Worm (Caenorhabditis elegans): ENCODE data around the gene ttr-38.

Gene ttr-38

ce11 chrX:9324962-9325361 is 10.7 kb upstream of the ttr-38 start:
- no peak for TF ChIP-seq Y67H2A.10 (GFP tag; conservative IDR thresholded peaks at IDR 0.05)
- TF ChIP-seq ceh-58 (GFP tag; IDR thresholded peaks at IDR 0.05): no peak
- TF ChIP-seq lag-1 (GFP tag; IDR thresholded peaks at IDR 0.05): no peak
- no peak for TF ChIP-seq pha-4 (tag; optimal IDR thresholded peaks at IDR 0.05)
- no peak for TF ChIP-seq repo-1 (tag; optimal IDR thresholded peaks at IDR 0.05)
- TF ChIP-seq egl-44 (GFP tag; IDR thresholded peaks at IDR 0.05): no peak
- TF ChIP-seq madf-10 (tag; optimal IDR thresholded peaks at IDR 0.05): no peak
- no peak for TF ChIP-seq rcor-1 (GFP tag; IDR thresholded peaks at IDR 0.05)
- no peak for TF ChIP-seq F33H1.4 (GFP tag; IDR thresholded peaks at IDR 0.05)
- TF ChIP-seq lin-35 (GFP tag; optimal IDR thresholded peaks at IDR 0.05): no peak

- TF ChIP-seq F52B5.7 (tag; optimal IDR thresholded peaks at IDR 0.05) (no peak), ztf-22 (GFP tag; optimal IDR thresholded peaks at IDR 0.05) (no peak), snpc-1.3 (tag; optimal IDR thresholded peaks at IDR 0.05; ENCODE audit: insufficient read depth) (no peak), K11D2.4 (GFP tag; IDR thresholded peaks at IDR 0.05) (no peak), him-1 (tag; optimal IDR thresholded peaks at IDR 0.05) (no peak), fkh-3 (tag; optimal IDR thresholded peaks at IDR 0.05) (no peak), bed-2 (GFP tag; IDR thresholded peaks at IDR 0.05) (no peak), B0035.1 (tag; optimal IDR thresholded peaks at IDR 0.05) (no peak), C17E4.6 (GFP tag; IDR thresholded peaks at IDR 0.05) (no peak), hsf-1 (GFP tag; IDR thresholded peaks at IDR 0.05) (no peak), ztf-3 (GFP tag; optimal IDR thresholded peaks at IDR 0.05) (no peak), C06A6.2 (GFP tag; conservative IDR thresholded peaks at IDR 0.05) (no peak), aptf-3 (GFP tag; IDR thresholded peaks at IDR 0.05) (no peak), Y95B8A.8 (GFP tag; IDR thresholded peaks at IDR 0.05) (no peak), ceh-79 (tag; optimal IDR thresholded peaks at IDR 0.05) (no peak), efl-1 (GFP tag; optimal IDR thresholded peaks at IDR 0.05) (no peak), nhr-179 (tag; optimal IDR thresholded peaks at IDR 0.05) (no peak)
Measured at ce11 chrX:9319080-9319479, 4.8 kb upstream of the ttr-38 start, which contains the start of gene npr-7. Gene npr-7 (minus strand): TSS chrX:9319180.

- TF ChIP-seq Y79H2A.3 (GFP tag; conservative IDR thresholded peaks at IDR 0.05) (no peak), cebp-2 (GFP tag; IDR thresholded peaks at IDR 0.05) (no peak)
Measured at ce11 chrX:9311225-9311624, 3.1 kb downstream of the ttr-38 start, which contains the start of gene H29C22.1. Gene H29C22.1 (minus strand): TSS chrX:9311325.

- no peak for TF ChIP-seq nfya-1 (tag; optimal IDR thresholded peaks at IDR 0.05; ENCODE audit: borderline replicate concordance, insufficient read depth)
- no peak for TF ChIP-seq atf-7 (tag; optimal IDR thresholded peaks at IDR 0.05)
- TF ChIP-seq egl-44 (GFP tag; IDR thresholded peaks at IDR 0.05): no peak
- no peak for TF ChIP-seq aptf-2 (GFP tag; conservative IDR thresholded peaks at IDR 0.05)
- TF ChIP-seq dpff-1 (tag; optimal IDR thresholded peaks at IDR 0.05): no peak
- TF ChIP-seq attf-5 (GFP tag; optimal IDR thresholded peaks at IDR 0.05): no peak
- TF ChIP-seq dpl-1 (GFP tag; optimal IDR thresholded peaks at IDR 0.05): no peak
- TF ChIP-seq egl-18 (GFP tag; IDR thresholded peaks at IDR 0.05): no peak
- no peak for TF ChIP-seq F39B2.1 (GFP tag; IDR thresholded peaks at IDR 0.05)
- no peak for TF ChIP-seq ceh-100 (GFP tag; IDR thresholded peaks at IDR 0.05)
Measured at ce11 chrX:9303422-9303821, 10.9 kb downstream of the ttr-38 start, which contains the start of gene tmc-2. Gene tmc-2 (plus strand): TSS chrX:9303722.

Measured in whole organism, young adult.